Fruit fly (Drosophila melanogaster) whole organism, prepupa: Measurements from ENCODE around the gene dachs.

Experiments used
- Blimp-1 ChIP-seq: fragments of 200-800 bp; sonication (Bioruptor generic); optimal IDR thresholded peaks from 3 replicates; lab custom pipeline; 2017; ENCODE audit warnings: missing biosample characterization, missing genetic modification characterization, mild to moderate bottlenecking, moderate library complexity, missing genetic modification reagents
- CG10631 ChIP-seq: fragments of 200-800 bp; sonication (Bioruptor generic); optimal IDR thresholded peaks from 2 replicates; lab custom pipeline; 2016; ENCODE audit warnings: missing biosample characterization, missing genetic modification characterization
- CG11294 ChIP-seq: fragments of 200-800 bp; sonication (Bioruptor generic); IDR thresholded peaks from 2 replicates; pipeline ENCODE4 v1.3.6; 2022; ENCODE audit warnings: missing biosample characterization, missing genetic modification characterization
- CG11762 ChIP-seq: fragments of 200-800 bp; sonication (Bioruptor generic); optimal IDR thresholded peaks from 3 replicates; lab custom pipeline; 2016; ENCODE audit warnings: missing biosample characterization, missing genetic modification characterization; ENCODE audit not compliant: insufficient read depth
- CG11902 ChIP-seq: fragments of 200-800 bp; sonication (Bioruptor generic); optimal IDR thresholded peaks from 3 replicates; lab custom pipeline; 2016; ENCODE audit warnings: missing biosample characterization, missing genetic modification characterization
- CG16779 ChIP-seq: fragments of 200-800 bp; sonication (Bioruptor generic); optimal IDR thresholded peaks from 3 replicates; lab custom pipeline; 2017; ENCODE audit warnings: missing biosample characterization, mild to moderate bottlenecking, missing genetic modification characterization
- CG3032 ChIP-seq: fragments of 200-800 bp; optimal IDR thresholded peaks from 2 replicates; lab custom pipeline; 2019; ENCODE audit warnings: missing biosample characterization, mild to moderate bottlenecking, missing genetic modification characterization, moderate library complexity
- CG31627 ChIP-seq: fragments of 200-800 bp; sonication (Bioruptor generic); optimal IDR thresholded peaks from 3 replicates; lab custom pipeline; 2016; ENCODE audit warnings: missing biosample characterization, missing genetic modification characterization
- CG3919 ChIP-seq: fragments of 200-800 bp; sonication (Bioruptor generic); optimal IDR thresholded peaks from 3 replicates; lab custom pipeline; 2016; ENCODE audit warnings: missing biosample characterization, missing genetic modification characterization
- CG4318 ChIP-seq: fragments of 200-800 bp; sonication (Bioruptor generic); optimal IDR thresholded peaks from 3 replicates; lab custom pipeline; 2017; ENCODE audit warnings: missing biosample characterization, mild to moderate bottlenecking, missing genetic modification characterization
- CG6163 ChIP-seq: fragments of 200-800 bp; sonication (Bioruptor generic); IDR thresholded peaks from 3 replicates; pipeline ENCODE4 v1.3.6; 2022; ENCODE audit warnings: missing biosample characterization, missing genetic modification characterization
- CG6276 ChIP-seq: fragments of 200-800 bp; sonication (Bioruptor generic); optimal IDR thresholded peaks from 2 replicates; lab custom pipeline; 2017; ENCODE audit warnings: missing biosample characterization, mild to moderate bottlenecking, missing genetic modification characterization
- CG6792 ChIP-seq: fragments of 200-800 bp; sonication (Bioruptor generic); optimal IDR thresholded peaks from 3 replicates; lab custom pipeline; 2016; ENCODE audit warnings: missing biosample characterization, missing genetic modification characterization
- CG6854 ChIP-seq: fragments of 200-800 bp; sonication (Bioruptor generic); optimal IDR thresholded peaks from 2 replicates; lab custom pipeline; 2017; ENCODE audit warnings: missing biosample characterization, mild to moderate bottlenecking, missing genetic modification characterization
- CG7368 ChIP-seq: fragments of 200-800 bp; sonication (Bioruptor generic); optimal IDR thresholded peaks from 3 replicates; lab custom pipeline; 2016; ENCODE audit warnings: missing biosample characterization, missing genetic modification characterization
- CG8119 ChIP-seq: fragments of 200-800 bp; sonication (Bioruptor generic); IDR thresholded peaks from 3 replicates; pipeline ENCODE4 v1.3.6; 2022; ENCODE audit warnings: missing biosample characterization, missing genetic modification characterization
- CG8319 ChIP-seq: fragments of 200-800 bp; sonication (Bioruptor generic); optimal IDR thresholded peaks from 3 replicates; lab custom pipeline; 2016; ENCODE audit warnings: missing biosample characterization, missing genetic modification characterization
- CG9139 ChIP-seq: fragments of 200-800 bp; sonication (Bioruptor generic); optimal IDR thresholded peaks from 3 replicates; lab custom pipeline; 2017; ENCODE audit warnings: missing biosample characterization, mild to moderate bottlenecking, missing genetic modification characterization
- Eip78C ChIP-seq: fragments of 200-800 bp; sonication (Bioruptor generic); peaks from one replicate; lab custom pipeline; 2016; ENCODE audit warnings: missing biosample characterization, missing genetic modification characterization
- Ets21C ChIP-seq: fragments of 200-800 bp; sonication (Bioruptor generic); optimal IDR thresholded peaks from 3 replicates; lab custom pipeline; 2016; ENCODE audit warnings: missing biosample characterization, missing genetic modification characterization
- Ets96B ChIP-seq: fragments of 200-800 bp; optimal IDR thresholded peaks from 2 replicates; lab custom pipeline; 2019; ENCODE audit warnings: missing biosample characterization, mild to moderate bottlenecking, missing genetic modification characterization, moderate library complexity
- Hr38 ChIP-seq: sonication (Bioruptor generic); optimal IDR thresholded peaks from 2 replicates; lab custom pipeline; 2016; ENCODE audit warnings: missing biosample characterization, missing genetic modification characterization
- Hr39 ChIP-seq: fragments of 200-800 bp; sonication (Bioruptor generic); optimal IDR thresholded peaks from 2 replicates; lab custom pipeline; 2016; ENCODE audit warnings: missing biosample characterization, missing genetic modification characterization
- Hr4 ChIP-seq: fragments of 200-800 bp; sonication (Bioruptor generic); optimal IDR thresholded peaks from 3 replicates; lab custom pipeline; 2016; ENCODE audit warnings: missing biosample characterization, missing genetic modification characterization
- Lpt ChIP-seq: fragments of 200-800 bp; sonication (Bioruptor generic); optimal IDR thresholded peaks from 3 replicates; lab custom pipeline; 2016; ENCODE audit warnings: missing biosample characterization, missing genetic modification characterization
- Met ChIP-seq: fragments of 200-800 bp; sonication (Bioruptor generic); optimal IDR thresholded peaks from 3 replicates; lab custom pipeline; 2016; ENCODE audit warnings: missing biosample characterization, missing genetic modification characterization
- OdsH ChIP-seq: fragments of 200-800 bp; sonication (Bioruptor generic); optimal IDR thresholded peaks from 3 replicates; lab custom pipeline; 2016; ENCODE audit warnings: missing biosample characterization, missing genetic modification characterization
- Smox ChIP-seq: fragments of 200-800 bp; sonication (Bioruptor generic); optimal IDR thresholded peaks from 3 replicates; lab custom pipeline; 2016; ENCODE audit warnings: missing biosample characterization, missing genetic modification characterization
- Sox102F ChIP-seq: fragments of 200-800 bp; sonication (Bioruptor generic); optimal IDR thresholded peaks from 2 replicates; lab custom pipeline; 2016; ENCODE audit warnings: missing biosample characterization, mild to moderate bottlenecking, missing genetic modification characterization
- Sox15 ChIP-seq: fragments of 200-800 bp; sonication (Bioruptor generic); optimal IDR thresholded peaks from 3 replicates; lab custom pipeline; 2016; ENCODE audit warnings: missing biosample characterization, missing genetic modification characterization
- achi ChIP-seq: fragments of 200-800 bp; sonication (Bioruptor generic); optimal IDR thresholded peaks from 3 replicates; lab custom pipeline; 2016; ENCODE audit warnings: missing biosample characterization, missing genetic modification characterization
- cyc ChIP-seq: fragments of 200-800 bp; sonication (Bioruptor generic); optimal IDR thresholded peaks from 3 replicates; lab custom pipeline; 2016; ENCODE audit warnings: missing biosample characterization, missing genetic modification characterization
- dac ChIP-seq: fragments of 200-800 bp; sonication (Bioruptor generic); optimal IDR thresholded peaks from 2 replicates; lab custom pipeline; 2017; ENCODE audit warnings: missing biosample characterization, mild to moderate bottlenecking, missing genetic modification characterization
- dsx ChIP-seq: fragments of 200-800 bp; optimal IDR thresholded peaks from 3 replicates; lab custom pipeline; 2019; ENCODE audit warnings: missing biosample characterization, mild to moderate bottlenecking, missing genetic modification characterization, moderate library complexity; ENCODE audit not compliant: poor library complexity, severe bottlenecking
- esn ChIP-seq: fragments of 200-800 bp; sonication (Bioruptor generic); optimal IDR thresholded peaks from 2 replicates; lab custom pipeline; 2016; ENCODE audit warnings: missing biosample characterization, mild to moderate bottlenecking, missing genetic modification characterization, moderate library complexity
- fkh ChIP-seq: fragments of 200-800 bp; sonication (Bioruptor generic); optimal IDR thresholded peaks from 3 replicates; lab custom pipeline; 2017; ENCODE audit warnings: missing biosample characterization, mild to moderate bottlenecking, missing genetic modification characterization, moderate library complexity
- lz ChIP-seq: fragments of 200-800 bp; sonication (Bioruptor generic); optimal IDR thresholded peaks from 3 replicates; lab custom pipeline; 2016; ENCODE audit warnings: missing biosample characterization, missing genetic modification characterization
- net ChIP-seq: fragments of 200-800 bp; sonication (Bioruptor generic); optimal IDR thresholded peaks from 3 replicates; lab custom pipeline; 2016; ENCODE audit warnings: missing biosample characterization, missing genetic modification characterization
- salr ChIP-seq, 2 experiments: fragments of 200-800 bp; sonication (Bioruptor generic); optimal IDR thresholded peaks; 3 replicates each; lab custom pipeline; 2016 to 2018; ENCODE audit warnings: missing biosample characterization in 2 of 2, missing genetic modification characterization in 2 of 2, mild to moderate bottlenecking in 1 of 2
- spab ChIP-seq: fragments of 200-800 bp; sonication (Bioruptor generic); optimal IDR thresholded peaks from 2 replicates; lab custom pipeline; 2017; ENCODE audit warnings: missing biosample characterization, mild to moderate bottlenecking, missing genetic modification characterization, missing genetic modification reagents
- ss ChIP-seq, 2 experiments: fragments of 200-800 bp; sonication (Bioruptor generic); optimal IDR thresholded peaks; 2 replicates in 1 of 2; 3 replicates in 1 of 2; lab custom pipeline; 2017 to 2018; ENCODE audit warnings: mild to moderate bottlenecking in 2 of 2, missing biosample characterization in 2 of 2, missing genetic modification characterization in 2 of 2, moderate library complexity in 1 of 2
- svp ChIP-seq: fragments of 200-800 bp; sonication (Bioruptor generic); peaks from one replicate; lab custom pipeline; 2016; ENCODE audit warnings: missing biosample characterization, missing genetic modification characterization
- topi ChIP-seq: fragments of 200-800 bp; sonication (Bioruptor generic); optimal IDR thresholded peaks from 3 replicates; lab custom pipeline; 2016; ENCODE audit warnings: missing biosample characterization, missing genetic modification characterization
- vri ChIP-seq: fragments of 200-800 bp; sonication (Bioruptor generic); optimal IDR thresholded peaks from 3 replicates; lab custom pipeline; 2016; ENCODE audit warnings: missing biosample characterization, mild to moderate bottlenecking, missing genetic modification characterization

dachs gene

dm6 chr2L:8466643-8467042 is at the start of gene dachs:
dachs (plus strand) TSS chr2L:8466817.
- no peak for TF ChIP-seq ss (GFP tag; optimal IDR thresholded peaks at IDR 0.05; lab: Kevin White, UChicago)
- TF ChIP-seq svp (GFP tag; lab: Kevin White, UChicago): peak; percentile 30
- peak; percentile 50 for TF ChIP-seq Eip78C

dm6 chr2L:8417562-8417961 is 49.1 kb upstream of the dachs start:
- TF ChIP-seq CG6163 (GFP tag; lab: Robert Waterston, UW) (no peak), dsx (GFP tag; lab: Kevin White, UChicago) (no peak), CG3032 (tag; lab: Kevin White, UChicago) (no peak), salr (GFP tag; optimal IDR thresholded peaks at IDR 0.05; lab: Kevin White, UChicago) (no peak), Blimp-1 (GFP tag; lab: Kevin White, UChicago) (peak; percentile 4), CG4318 (GFP tag; lab: Kevin White, UChicago) (no peak), vri (GFP tag; lab: Kevin White, UChicago) (peak; percentile 20), Ets21C (no peak), Met (no peak), CG6792 (GFP tag; lab: Kevin White, UChicago) (no peak), cyc (GFP tag; lab: Kevin White, UChicago) (no peak), CG11762 (GFP tag; lab: Kevin White, UChicago) (no peak), CG9139 (GFP tag; lab: Kevin White, UChicago) (no peak), OdsH (GFP tag; lab: Kevin White, UChicago) (no peak), CG8319 (GFP tag; lab: Kevin White, UChicago) (no peak), Hr4 (GFP tag; lab: Kevin White, UChicago) (no peak), esn (GFP tag; lab: Kevin White, UChicago) (peak; percentile 23), topi (GFP tag; lab: Kevin White, UChicago) (no peak), fkh (peak; percentile 34), spab (GFP tag; lab: Kevin White, UChicago) (no peak), CG6276 (no peak), achi (GFP tag; lab: Kevin White, UChicago) (no peak), Lpt (no peak), net (no peak), Hr39 (no peak), Ets96B (tag; lab: Kevin White, UChicago) (no peak), dac (GFP tag; lab: Kevin White, UChicago) (no peak), CG11294 (GFP tag; lab: Robert Waterston, UW) (no peak), Hr38 (GFP tag; lab: Kevin White, UChicago) (no peak), Eip78C (peak; percentile 52), Sox15 (GFP tag; lab: Kevin White, UChicago) (no peak), CG8119 (GFP tag; lab: Robert Waterston, UW) (no peak), svp (GFP tag; lab: Kevin White, UChicago) (peak; percentile 31), CG31627 (GFP tag; lab: Kevin White, UChicago) (no peak), CG6854 (no peak), CG10631 (GFP tag; lab: Kevin White, UChicago) (no peak), ss (GFP tag; optimal IDR thresholded peaks at IDR 0.05; lab: Kevin White, UChicago) (no peak), Smox (GFP tag; lab: Kevin White, UChicago) (no peak), CG16779 (tag; lab: Kevin White, UChicago) (no peak), lz (GFP tag; lab: Kevin White, UChicago) (no peak), Sox102F (GFP tag; lab: Kevin White, UChicago) (no peak), CG7368 (GFP tag; lab: Kevin White, UChicago) (no peak), CG3919 (GFP tag; lab: Kevin White, UChicago) (no peak), CG11902 (no peak)
